Worm (Caenorhabditis elegans) whole organism, young adult: ENCODE results near the gene C40A11.8.

Source experiments
- B0035.1 ChIP-seq: sonication (generic microtip); optimal IDR thresholded peaks from 2 replicates; lab custom pipeline; 2016; ENCODE audit warnings: missing genetic modification characterization, mild to moderate bottlenecking, missing compliant biosample characterization, missing genotype, missing genetic modification reagents
- B0261.1 ChIP-seq: sonication (generic microtip); optimal IDR thresholded peaks from 2 replicates; lab custom pipeline; 2016; ENCODE audit warnings: mild to moderate bottlenecking, missing genetic modification characterization, moderate library complexity, missing compliant biosample characterization
- C06A6.2 ChIP-seq: fragments of 200-800 bp; sonication (Bioruptor generic); conservative IDR thresholded peaks from 2 replicates; pipeline ENCODE4 v1.3.6; 2022; ENCODE audit warnings: missing genetic modification characterization, missing compliant biosample characterization
- D2030.7 ChIP-seq: fragments of 200-800 bp; sonication (Bioruptor generic); IDR thresholded peaks from 2 replicates; pipeline ENCODE4 v1.3.6; 2022; ENCODE audit warnings: missing genetic modification reagents, missing genetic modification characterization, missing compliant biosample characterization
- F22D6.2 ChIP-seq: sonication (generic microtip); optimal IDR thresholded peaks from 2 replicates; lab custom pipeline; 2016; ENCODE audit warnings: mild to moderate bottlenecking, missing genetic modification characterization, missing compliant biosample characterization
- F37B4.10 ChIP-seq: fragments of 200-800 bp; sonication (Bioruptor generic); IDR thresholded peaks from 2 replicates; pipeline ENCODE4 v1.3.6; 2022; ENCODE audit warnings: missing genetic modification characterization, missing compliant biosample characterization
- F57C9.4 ChIP-seq: sonication (generic microtip); optimal IDR thresholded peaks from 2 replicates; lab custom pipeline; 2017; ENCODE audit warnings: mild to moderate bottlenecking, missing genetic modification characterization, missing compliant biosample characterization
- Y53F4B.3 ChIP-seq: fragments of 200-800 bp; sonication (Bioruptor generic); IDR thresholded peaks from 2 replicates; pipeline ENCODE4 v1.3.6; 2022; ENCODE audit warnings: missing genetic modification reagents, missing genetic modification characterization, missing compliant biosample characterization
- Y56A3A.18 ChIP-seq: fragments of 200-800 bp; sonication (Bioruptor generic); IDR thresholded peaks from 2 replicates; pipeline ENCODE4 v1.3.6; 2022; ENCODE audit warnings: missing genetic modification reagents, missing genetic modification characterization, missing compliant biosample characterization
- aptf-2 ChIP-seq: fragments of 200-800 bp; sonication (Bioruptor generic); conservative IDR thresholded peaks from 2 replicates; pipeline ENCODE4 v1.3.6; 2022; ENCODE audit warnings: missing genetic modification reagents, missing genetic modification characterization, missing compliant biosample characterization
- aptf-3 ChIP-seq: fragments of 200-800 bp; sonication (Bioruptor generic); IDR thresholded peaks from 2 replicates; pipeline ENCODE4 v1.3.6; 2022; ENCODE audit warnings: missing genetic modification characterization, missing compliant biosample characterization
- atf-7 ChIP-seq: sonication (generic microtip); optimal IDR thresholded peaks from 2 replicates; lab custom pipeline; 2017; ENCODE audit warnings: mild to moderate bottlenecking, missing genetic modification characterization, missing compliant biosample characterization
- athp-1 ChIP-seq: sonication (generic microtip); optimal IDR thresholded peaks from 2 replicates; lab custom pipeline; 2017; ENCODE audit warnings: mild to moderate bottlenecking, missing genetic modification characterization, missing compliant biosample characterization
- attf-5 ChIP-seq: fragments of 200-800 bp; sonication (Bioruptor generic); optimal IDR thresholded peaks from 2 replicates; lab custom pipeline; 2018; ENCODE audit warnings: mild to moderate bottlenecking, missing genetic modification characterization, missing compliant biosample characterization
- bed-2 ChIP-seq: fragments of 200-800 bp; sonication (Bioruptor generic); IDR thresholded peaks from 2 replicates; pipeline ENCODE4 v1.3.6; 2022; ENCODE audit warnings: missing genetic modification reagents, missing genetic modification characterization, missing compliant biosample characterization
- cebp-1 ChIP-seq, 2 experiments: fragments of 200-800 bp in 1 of 2; sonication (Bioruptor generic) in 1 of 2; sonication (generic microtip) in 1 of 2; IDR thresholded peaks in 1 of 2; optimal IDR thresholded peaks in 1 of 2; 2 replicates each; pipeline versions ENCODE4 v1.3.6 to Lab custom; 2017 to 2022; ENCODE audit warnings: missing compliant biosample characterization in 2 of 2, missing genetic modification characterization in 2 of 2, mild to moderate bottlenecking in 1 of 2, missing genetic modification reagents in 1 of 2, moderate library complexity in 1 of 2
- cebp-2 ChIP-seq: fragments of 200-800 bp; sonication (Bioruptor generic); IDR thresholded peaks from 2 replicates; pipeline ENCODE4 v1.3.6; 2022; ENCODE audit warnings: missing genetic modification characterization, missing compliant biosample characterization
- chd-7 ChIP-seq: sonication (generic microtip); optimal IDR thresholded peaks from 2 replicates; lab custom pipeline; 2016; ENCODE audit warnings: mild to moderate bottlenecking, missing genetic modification characterization, moderate library complexity, missing compliant biosample characterization
- die-1 ChIP-seq: sonication (generic microtip); optimal IDR thresholded peaks from 2 replicates; lab custom pipeline; 2016; ENCODE audit warnings: missing genotype, mild to moderate bottlenecking, missing genetic modification characterization, missing compliant biosample characterization
- dpl-1 ChIP-seq: fragments of 150-350 bp; optimal IDR thresholded peaks from 2 replicates; lab custom pipeline; 2014; ENCODE audit warnings: missing biosample characterization, missing genetic modification reagents, missing genetic modification characterization
- egl-18 ChIP-seq: fragments of 200-800 bp; sonication (Bioruptor generic); IDR thresholded peaks from 2 replicates; pipeline ENCODE4 v1.3.6; 2022; ENCODE audit warnings: missing genetic modification reagents, missing genetic modification characterization, missing compliant biosample characterization
- ekl-4 ChIP-seq: fragments of 200-800 bp; sonication (Bioruptor generic); IDR thresholded peaks from 2 replicates; pipeline ENCODE4 v1.3.6; 2022; ENCODE audit warnings: missing genetic modification reagents, missing genetic modification characterization, missing compliant biosample characterization
- him-1 ChIP-seq: sonication (generic microtip); optimal IDR thresholded peaks from 2 replicates; lab custom pipeline; 2016; ENCODE audit warnings: missing genotype, missing genetic modification reagents, missing genetic modification characterization, missing compliant biosample characterization
- hlh-12 ChIP-seq: sonication (generic microtip); optimal IDR thresholded peaks from 2 replicates; lab custom pipeline; 2016; ENCODE audit warnings: missing genetic modification characterization, missing compliant biosample characterization
- hrde-1 ChIP-seq: sonication (generic microtip); optimal IDR thresholded peaks from 2 replicates; lab custom pipeline; 2016; ENCODE audit warnings: missing genetic modification characterization, mild to moderate bottlenecking, missing compliant biosample characterization, moderate library complexity, missing genotype, missing genetic modification reagents, borderline replicate concordance
- lin-26 ChIP-seq: fragments of 200-800 bp; sonication (Bioruptor generic); IDR thresholded peaks from 2 replicates; pipeline ENCODE4 v1.3.6; 2022; ENCODE audit warnings: missing genetic modification reagents, missing genetic modification characterization, missing compliant biosample characterization
- lir-1 ChIP-seq: fragments of 200-800 bp; sonication (Bioruptor generic); conservative IDR thresholded peaks from 2 replicates; pipeline ENCODE4 v1.3.6; 2022; ENCODE audit warnings: missing genetic modification reagents, missing genetic modification characterization, missing compliant biosample characterization
- lsy-27 ChIP-seq: sonication (generic microtip); optimal IDR thresholded peaks from 2 replicates; lab custom pipeline; 2017; ENCODE audit warnings: missing genetic modification characterization, mild to moderate bottlenecking, missing compliant biosample characterization, antibody characterized with exemption, missing genotype, borderline replicate concordance; ENCODE audit not compliant: insufficient read depth
- mcd-1 ChIP-seq: fragments of 200-800 bp; sonication (Bioruptor generic); IDR thresholded peaks from 2 replicates; pipeline ENCODE4 v1.3.6; 2022; ENCODE audit warnings: missing genetic modification reagents, missing genetic modification characterization, missing compliant biosample characterization
- mxl-1 ChIP-seq: sonication (generic microtip); optimal IDR thresholded peaks from 2 replicates; lab custom pipeline; 2016; ENCODE audit warnings: missing genetic modification characterization, missing compliant biosample characterization
- nfya-1 ChIP-seq: sonication (generic microtip); optimal IDR thresholded peaks from 2 replicates; lab custom pipeline; 2017; ENCODE audit warnings: antibody characterized with exemption, missing compliant biosample characterization, missing genetic modification characterization, borderline replicate concordance; ENCODE audit not compliant: insufficient read depth
- nhr-80 ChIP-seq: sonication (generic microtip); optimal IDR thresholded peaks from 2 replicates; lab custom pipeline; 2016; ENCODE audit warnings: missing genetic modification characterization, missing compliant biosample characterization
- sdz-38 ChIP-seq: sonication (generic microtip); optimal IDR thresholded peaks from 2 replicates; lab custom pipeline; 2016; ENCODE audit warnings: missing genotype, missing genetic modification characterization, missing compliant biosample characterization
- snpc-1.1 ChIP-seq: sonication (generic microtip); optimal IDR thresholded peaks from 2 replicates; lab custom pipeline; 2017; ENCODE audit warnings: missing genetic modification characterization, mild to moderate bottlenecking, missing compliant biosample characterization, antibody characterized with exemption, moderate library complexity, missing genotype, missing genetic modification reagents; ENCODE audit not compliant: insufficient read depth
- snpc-1.3 ChIP-seq: sonication (generic microtip); optimal IDR thresholded peaks from 2 replicates; lab custom pipeline; 2017; ENCODE audit warnings: missing genetic modification characterization, mild to moderate bottlenecking, missing compliant biosample characterization, antibody characterized with exemption, moderate library complexity, missing genotype, missing genetic modification reagents; ENCODE audit not compliant: insufficient read depth
- snpc-3.4 ChIP-seq: sonication (generic microtip); optimal IDR thresholded peaks from 2 replicates; lab custom pipeline; 2017; ENCODE audit warnings: missing genetic modification characterization, mild to moderate bottlenecking, missing compliant biosample characterization, antibody characterized with exemption, moderate library complexity, missing genotype, missing genetic modification reagents
- snpc-4 ChIP-seq, 5 experiments: fragments of 150-350 bp in 1 of 5; sonication (generic microtip) in 4 of 5; optimal IDR thresholded peaks; 2 replicates each; lab custom pipeline; 2014 to 2018; ENCODE audit warnings: missing genetic modification characterization in 5 of 5, missing biosample characterization in 3 of 5, antibody characterized with exemption in 2 of 5, mild to moderate bottlenecking in 2 of 5, missing compliant biosample characterization in 2 of 5, missing genotype in 2 of 5, moderate library complexity in 2 of 5, missing genetic modification reagents in 1 of 5
- tlf-1 ChIP-seq: fragments of 200-800 bp; sonication (Bioruptor generic); optimal IDR thresholded peaks from 2 replicates; lab custom pipeline; 2018; ENCODE audit warnings: mild to moderate bottlenecking, missing genetic modification characterization, missing compliant biosample characterization
- unc-130 ChIP-seq: sonication (generic microtip); optimal IDR thresholded peaks from 2 replicates; lab custom pipeline; 2016; ENCODE audit warnings: missing genetic modification reagents, missing genetic modification characterization, missing compliant biosample characterization
- ztf-28 ChIP-seq: fragments of 200-800 bp; sonication (Bioruptor generic); IDR thresholded peaks from 2 replicates; pipeline ENCODE4 v1.3.6; 2022; ENCODE audit warnings: missing genetic modification reagents, missing genetic modification characterization, missing compliant biosample characterization
- ztf-6 ChIP-seq: fragments of 200-800 bp; sonication (Bioruptor generic); IDR thresholded peaks from 2 replicates; pipeline ENCODE4 v1.3.6; 2022; ENCODE audit warnings: missing genetic modification reagents, missing genetic modification characterization, missing compliant biosample characterization

Gene C40A11.8

ce11 chrII:2145566-2145965 lies 5.2 kb downstream of the C40A11.8 start, which contains the start of gene C40A11.6:
TSS of gene C40A11.6 (minus strand) at chrII:2145666.
- TF ChIP-seq Y53F4B.3 (GFP tag; lab: Robert Waterston, UW) = no peak
- TF ChIP-seq mcd-1 (GFP tag; lab: Robert Waterston, UW) = no peak
- no peak for TF ChIP-seq ztf-28 (GFP tag; lab: Robert Waterston, UW)
- no peak for TF ChIP-seq cebp-2 (GFP tag; lab: Robert Waterston, UW)
- no peak for TF ChIP-seq tlf-1 (GFP tag; lab: Kevin White, UChicago)
- TF ChIP-seq bed-2 (GFP tag; lab: Robert Waterston, UW) = no peak
- no peak for TF ChIP-seq F22D6.2 (tag; lab: Kevin White, UChicago)
- no peak for TF ChIP-seq egl-18 (GFP tag; lab: Robert Waterston, UW)
- no peak for TF ChIP-seq sdz-38 (tag; lab: Kevin White, UChicago)
- no peak for TF ChIP-seq cebp-1 (GFP tag; IDR thresholded peaks at IDR 0.05; lab: Robert Waterston, UW)
- no peak for TF ChIP-seq cebp-1 (tag; optimal IDR thresholded peaks at IDR 0.05; lab: Kevin White, UChicago)

- TF ChIP-seq nfya-1 (tag; lab: Kevin White, UChicago) (no peak), lsy-27 (no peak), athp-1 (tag; lab: Kevin White, UChicago) (no peak), snpc-1.1 (no peak), snpc-4 (GFP tag; optimal IDR thresholded peaks at IDR 0.05; lab: Kevin White, UChicago) (no peak), snpc-4 (tag; optimal IDR thresholded peaks at IDR 0.05; lab: Kevin White, UChicago) (no peak), snpc-1.3 (tag; lab: Kevin White, UChicago) (no peak), Y53F4B.3 (GFP tag; lab: Robert Waterston, UW) (no peak)
- TF ChIP-seq, all 124 proteins: peak for 0
Observed at ce11 chrII:2140817-2141216, 9.9 kb downstream of the C40A11.8 start, which contains the start of gene C40A11.3. TSS of gene C40A11.3 (plus strand) at chrII:2141117.

- TF ChIP-seq F37B4.10 (GFP tag; lab: Robert Waterston, UW) = no peak
- TF ChIP-seq lin-26 (GFP tag; lab: Robert Waterston, UW) = no peak
- TF ChIP-seq ekl-4 = no peak
- TF ChIP-seq attf-5 = no peak
- TF ChIP-seq snpc-1.3 (tag; lab: Kevin White, UChicago) = no peak
- TF ChIP-seq D2030.7 (GFP tag; lab: Robert Waterston, UW) = no peak
Observed at ce11 chrII:2138901-2139300, 11.8 kb downstream of the C40A11.8 start.

- TF ChIP-seq B0035.1 (tag; lab: Kevin White, UChicago) (no peak), aptf-2 (GFP tag; lab: Robert Waterston, UW) (no peak), aptf-3 (GFP tag; lab: Robert Waterston, UW) (no peak), Y53F4B.3 (GFP tag; lab: Robert Waterston, UW) (no peak), mxl-1 (no peak), hrde-1 (no peak), lir-1 (GFP tag; lab: Robert Waterston, UW) (no peak), him-1 (tag; lab: Kevin White, UChicago) (no peak), nhr-80 (tag; lab: Kevin White, UChicago) (no peak), ztf-6 (GFP tag; lab: Robert Waterston, UW) (no peak)
Observed at ce11 chrII:2137235-2137634, 13.5 kb downstream of the C40A11.8 start, which contains the start of gene C40A11.4. TSS of gene C40A11.4 (plus strand) at chrII:2137422.

ce11 chrII:2135604-2136003 lies 15.1 kb downstream of the C40A11.8 start, which contains the start of gene hpo-7:
TSS of gene hpo-7 (minus strand) at chrII:2135704.
- TF ChIP-seq die-1 (no peak), F57C9.4 (tag; lab: Kevin White, UChicago) (no peak), Y56A3A.18 (GFP tag; lab: Robert Waterston, UW) (no peak), C06A6.2 (GFP tag; lab: Robert Waterston, UW) (no peak), chd-7 (tag; lab: Kevin White, UChicago) (no peak), B0261.1 (tag; lab: Kevin White, UChicago) (no peak), B0035.1 (tag; lab: Kevin White, UChicago) (no peak), dpl-1 (GFP tag; lab: Kevin White, UChicago) (no peak), atf-7 (tag; lab: Kevin White, UChicago) (no peak), snpc-3.4 (no peak), unc-130 (GFP tag; lab: Kevin White, UChicago) (no peak), hlh-12 (tag; lab: Kevin White, UChicago) (no peak), aptf-2 (GFP tag; lab: Robert Waterston, UW) (no peak)
